Fruit fly (Drosophila melanogaster) whole organism, embryonic: Measurements from ENCODE around the gene Wdfy2.

ENCODE experiments used
- Awh ChIP-seq: fragments of 200-800 bp; sonication (Bioruptor generic); IDR thresholded peaks from 2 replicates; pipeline ENCODE4, ENCODE4 v1.3.6; 2022; ENCODE audit warnings: missing biosample characterization, missing genetic modification characterization
- Bdp1 ChIP-seq: fragments of 200-800 bp; sonication (Bioruptor generic); optimal IDR thresholded peaks from 3 replicates; lab custom pipeline; 2016; ENCODE audit warnings: missing biosample characterization, missing genetic modification characterization
- BtbVII ChIP-seq: fragments of 200-800 bp; sonication (Bioruptor generic); optimal IDR thresholded peaks from 3 replicates; lab custom pipeline; 2017; ENCODE audit warnings: missing biosample characterization, mild to moderate bottlenecking, missing genetic modification characterization
- CG10209 ChIP-seq: fragments of 200-800 bp; sonication (Bioruptor generic); optimal IDR thresholded peaks from 3 replicates; lab custom pipeline; 2017; ENCODE audit warnings: missing biosample characterization, mild to moderate bottlenecking, missing genetic modification characterization, missing genetic modification reagents
- CG11247 ChIP-seq: fragments of 200-800 bp; sonication (Bioruptor generic); IDR thresholded peaks from 2 replicates; pipeline ENCODE4 v1.3.6; 2022; ENCODE audit warnings: missing biosample characterization, missing genetic modification characterization
- CG12659 ChIP-seq: fragments of 200-800 bp; sonication (Bioruptor generic); optimal IDR thresholded peaks from 3 replicates; lab custom pipeline; 2017; ENCODE audit warnings: mild to moderate bottlenecking, missing biosample characterization, missing genetic modification reagents, missing genetic modification characterization
- CG13775 ChIP-seq: fragments of 200-800 bp; sonication (Bioruptor generic); optimal IDR thresholded peaks from 3 replicates; lab custom pipeline; 2017; ENCODE audit warnings: missing biosample characterization, mild to moderate bottlenecking, missing genetic modification characterization
- CG14965 ChIP-seq: fragments of 200-800 bp; sonication (Bioruptor generic); optimal IDR thresholded peaks from 2 replicates; lab custom pipeline; 2016; ENCODE audit warnings: missing biosample characterization, missing genetic modification characterization, borderline replicate concordance
- CG15514 ChIP-seq: fragments of 200-800 bp; sonication (Bioruptor generic); optimal IDR thresholded peaks from 3 replicates; lab custom pipeline; 2017; ENCODE audit warnings: missing biosample characterization, missing genetic modification characterization, mild to moderate bottlenecking, moderate library complexity, missing genetic modification reagents
- CG17802 ChIP-seq: fragments of 200-800 bp; sonication (Bioruptor generic); optimal IDR thresholded peaks from 2 replicates; lab custom pipeline; 2018; ENCODE audit warnings: missing biosample characterization, mild to moderate bottlenecking, missing genetic modification characterization, moderate library complexity
- CG17829 ChIP-seq: fragments of 200-800 bp; optimal IDR thresholded peaks from 2 replicates; lab custom pipeline; 2019; ENCODE audit warnings: missing biosample characterization, mild to moderate bottlenecking, missing genetic modification characterization, moderate library complexity
- CG1832 ChIP-seq: fragments of 200-800 bp; sonication (Bioruptor generic); optimal IDR thresholded peaks from 2 replicates; lab custom pipeline; 2017; ENCODE audit warnings: missing biosample characterization, mild to moderate bottlenecking, missing genetic modification characterization, inconsistent platforms
- CG18476 ChIP-seq: fragments of 200-800 bp; sonication (Bioruptor generic); optimal IDR thresholded peaks from 2 replicates; lab custom pipeline; 2016; ENCODE audit warnings: missing biosample characterization, mild to moderate bottlenecking, missing genetic modification characterization
- CG31441 ChIP-seq: fragments of 200-800 bp; sonication (Bioruptor generic); IDR thresholded peaks from 2 replicates; pipeline ENCODE4 v1.3.6; 2022; ENCODE audit warnings: missing biosample characterization, missing genetic modification characterization
- CG3163 ChIP-seq: fragments of 200-800 bp; sonication (Bioruptor generic); optimal IDR thresholded peaks from 3 replicates; lab custom pipeline; 2016; ENCODE audit warnings: missing biosample characterization, missing genetic modification characterization
- CG33557 ChIP-seq: fragments of 200-800 bp; sonication (Bioruptor generic); optimal IDR thresholded peaks from 2 replicates; lab custom pipeline; 2019; ENCODE audit warnings: missing biosample characterization, mild to moderate bottlenecking, missing genetic modification characterization, moderate library complexity
- CG8924 ChIP-seq: fragments of 200-800 bp; optimal IDR thresholded peaks from 3 replicates; lab custom pipeline; 2019; ENCODE audit warnings: missing biosample characterization, mild to moderate bottlenecking, missing genetic modification characterization, moderate library complexity
- Dfd ChIP-seq, 2 experiments: fragments of >200 bp; optimal IDR thresholded peaks; 2 replicates each; lab custom pipeline; 2017; ENCODE audit warnings: missing biosample characterization in 2 of 2, missing genetic modification characterization in 2 of 2
- H2.0 ChIP-seq: fragments of 200-800 bp; sonication (Bioruptor generic); IDR thresholded peaks from 2 replicates; pipeline ENCODE4 v1.3.6; 2022; ENCODE audit warnings: missing biosample characterization, missing genetic modification characterization
- MTF-1 ChIP-seq: fragments of 200-800 bp; sonication (Bioruptor generic); optimal IDR thresholded peaks from 2 replicates; lab custom pipeline; 2018; ENCODE audit warnings: missing biosample characterization, mild to moderate bottlenecking, missing genetic modification characterization, borderline replicate concordance
- Med ChIP-seq: fragments of 200-800 bp; sonication (Bioruptor generic); peaks from one replicate; lab custom pipeline; 2016; ENCODE audit warnings: missing biosample characterization, missing genetic modification characterization, mild to moderate bottlenecking, inconsistent platforms, moderate library complexity
- Rfx ChIP-seq: fragments of 200-800 bp; sonication (Bioruptor generic); IDR thresholded peaks from 2 replicates; pipeline ENCODE4 v1.3.6; 2022; ENCODE audit warnings: missing biosample characterization, missing genetic modification characterization
- Rx ChIP-seq: fragments of 200-800 bp; sonication (Bioruptor generic); IDR thresholded peaks from 2 replicates; pipeline ENCODE4 v1.3.6; 2022; ENCODE audit warnings: missing biosample characterization, missing genetic modification characterization
- Sox100B ChIP-seq: fragments of 200-800 bp; sonication (Bioruptor generic); optimal IDR thresholded peaks from 3 replicates; lab custom pipeline; 2018; ENCODE audit warnings: missing biosample characterization, mild to moderate bottlenecking, missing genetic modification characterization
- ap ChIP-seq: fragments of 200-800 bp; sonication (Bioruptor generic); IDR thresholded peaks from 2 replicates; pipeline ENCODE4 v1.3.6; 2022; ENCODE audit warnings: missing biosample characterization, missing genetic modification characterization
- ash1 ChIP-seq: fragments of 200-800 bp; sonication (Bioruptor generic); optimal IDR thresholded peaks from 2 replicates; lab custom pipeline; 2018; ENCODE audit warnings: missing biosample characterization, mild to moderate bottlenecking, missing genetic modification characterization
- cad ChIP-seq: fragments of >200 bp; optimal IDR thresholded peaks from 2 replicates; lab custom pipeline; 2017; ENCODE audit warnings: missing biosample characterization, missing genetic modification characterization
- dati ChIP-seq: fragments of 200-800 bp; sonication (Bioruptor generic); IDR thresholded peaks from 2 replicates; pipeline ENCODE4 v1.3.6; 2022; ENCODE audit warnings: missing biosample characterization, missing genetic modification characterization
- dimm ChIP-seq: fragments of 200-800 bp; sonication (Bioruptor generic); IDR thresholded peaks from 2 replicates; pipeline ENCODE4 v1.3.6; 2022; ENCODE audit warnings: missing biosample characterization, missing genetic modification characterization
- dm ChIP-seq: fragments of 200-800 bp; sonication (Bioruptor generic); optimal IDR thresholded peaks from 3 replicates; lab custom pipeline; 2016; ENCODE audit warnings: missing biosample characterization, missing genetic modification characterization
- dmrt11E ChIP-seq: fragments of 200-800 bp; sonication (Bioruptor generic); optimal IDR thresholded peaks from 3 replicates; lab custom pipeline; 2018; ENCODE audit warnings: missing biosample characterization, mild to moderate bottlenecking, missing genetic modification characterization, moderate library complexity
- eve ChIP-seq, 2 experiments: fragments of >200 bp; optimal IDR thresholded peaks; 2 replicates each; lab custom pipeline; 2017; ENCODE audit warnings: missing biosample characterization in 2 of 2, missing genetic modification characterization in 2 of 2
- exex ChIP-seq: fragments of 200-800 bp; sonication (Bioruptor generic); optimal IDR thresholded peaks from 4 replicates; lab custom pipeline; 2018; ENCODE audit warnings: missing biosample characterization, mild to moderate bottlenecking, missing genetic modification characterization, moderate library complexity
- eyg ChIP-seq: fragments of 200-800 bp; sonication (Bioruptor generic); optimal IDR thresholded peaks from 3 replicates; lab custom pipeline; 2016; ENCODE audit warnings: missing biosample characterization, missing genetic modification characterization
- ftz-f1 ChIP-seq: fragments of 200-800 bp; sonication (Bioruptor generic); optimal IDR thresholded peaks from 2 replicates; lab custom pipeline; 2016; ENCODE audit warnings: missing biosample characterization, missing genetic modification characterization
- gem ChIP-seq: fragments of 200-800 bp; sonication (Bioruptor generic); optimal IDR thresholded peaks from 2 replicates; lab custom pipeline; 2019; ENCODE audit warnings: missing biosample characterization, mild to moderate bottlenecking, missing genetic modification characterization, moderate library complexity
- grn ChIP-seq: fragments of 200-800 bp; sonication (Bioruptor generic); optimal IDR thresholded peaks from 3 replicates; lab custom pipeline; 2017; ENCODE audit warnings: missing biosample characterization, missing genetic modification characterization
- kah ChIP-seq: fragments of 200-800 bp; sonication (Bioruptor generic); optimal IDR thresholded peaks from 2 replicates; lab custom pipeline; 2018; ENCODE audit warnings: missing biosample characterization, mild to moderate bottlenecking, missing genetic modification characterization
- kay ChIP-seq: fragments of 200-800 bp; sonication (Bioruptor generic); optimal IDR thresholded peaks from 2 replicates; lab custom pipeline; 2016; ENCODE audit warnings: missing biosample characterization, missing genetic modification characterization
- ken ChIP-seq: fragments of 200-800 bp; sonication (Bioruptor generic); IDR thresholded peaks from 3 replicates; pipeline ENCODE4 v1.3.6; 2022; ENCODE audit warnings: missing biosample characterization, missing genetic modification characterization
- klu ChIP-seq: fragments of 200-800 bp; sonication (Bioruptor generic); IDR thresholded peaks from 2 replicates; pipeline ENCODE4 v1.3.6; 2022; ENCODE audit warnings: missing biosample characterization, missing genetic modification characterization
- nerfin-1 ChIP-seq: fragments of 200-800 bp; sonication (Bioruptor generic); optimal IDR thresholded peaks from 3 replicates; lab custom pipeline; 2019; ENCODE audit warnings: missing biosample characterization, mild to moderate bottlenecking, missing genetic modification characterization, moderate library complexity
- nerfin-2 ChIP-seq: fragments of 200-800 bp; sonication (Bioruptor generic); IDR thresholded peaks from 2 replicates; pipeline ENCODE4 v1.3.6; 2022; ENCODE audit warnings: missing biosample characterization, missing genetic modification characterization; ENCODE audit not compliant: partially characterized antibody
- oc ChIP-seq: fragments of 200-800 bp; sonication (Bioruptor generic); optimal IDR thresholded peaks from 2 replicates; lab custom pipeline; 2018; ENCODE audit warnings: missing biosample characterization, mild to moderate bottlenecking, missing genetic modification characterization, moderate library complexity
- odd ChIP-seq: fragments of 200-800 bp; sonication (Bioruptor generic); optimal IDR thresholded peaks from 2 replicates; lab custom pipeline; 2017; ENCODE audit warnings: missing biosample characterization, mild to moderate bottlenecking, missing genetic modification characterization
- peb ChIP-seq: fragments of 200-800 bp; sonication (Bioruptor generic); IDR thresholded peaks from 2 replicates; pipeline ENCODE4 v1.3.6; 2022; ENCODE audit warnings: missing biosample characterization, missing genetic modification characterization
- phol ChIP-seq: fragments of 200-800 bp; sonication (Bioruptor generic); optimal IDR thresholded peaks from 3 replicates; lab custom pipeline; 2018; ENCODE audit warnings: missing biosample characterization, mild to moderate bottlenecking, missing genetic modification characterization, moderate library complexity
- pros ChIP-seq: fragments of 200-800 bp; sonication (Bioruptor generic); optimal IDR thresholded peaks from 3 replicates; lab custom pipeline; 2019; ENCODE audit warnings: missing biosample characterization, mild to moderate bottlenecking, missing genetic modification characterization, moderate library complexity
- rib ChIP-seq: fragments of 200-800 bp; sonication (Bioruptor generic); IDR thresholded peaks from 2 replicates; pipeline ENCODE4 v1.3.6; 2022; ENCODE audit warnings: missing biosample characterization, missing genetic modification characterization
- schlank ChIP-seq: fragments of 200-800 bp; sonication (Bioruptor generic); optimal IDR thresholded peaks from 2 replicates; lab custom pipeline; 2018; ENCODE audit warnings: missing biosample characterization, mild to moderate bottlenecking, missing genetic modification characterization
- sisA ChIP-seq: fragments of 200-800 bp; sonication (Bioruptor generic); IDR thresholded peaks from 2 replicates; pipeline ENCODE4 v1.3.6; 2022; ENCODE audit warnings: missing biosample characterization, missing genetic modification characterization

Gene Wdfy2

DNA sequence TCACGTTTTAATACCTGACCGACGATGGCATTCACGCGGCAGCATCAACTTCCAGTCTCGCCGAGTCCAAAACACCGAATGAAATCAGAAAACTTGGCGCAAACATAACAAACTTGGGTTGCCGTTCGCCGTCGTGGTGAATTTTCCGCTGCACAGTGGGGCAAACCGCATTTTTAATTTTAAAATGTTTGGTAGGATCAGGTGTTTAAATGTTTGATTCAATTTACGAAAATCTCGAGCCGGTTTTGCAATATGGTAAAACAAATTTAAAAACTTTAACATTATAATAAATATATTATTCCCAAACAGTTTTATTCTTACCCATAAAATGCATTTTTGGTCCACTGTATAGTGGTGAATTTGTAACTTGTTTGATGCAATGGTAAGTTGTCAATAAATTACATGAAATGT is 51.2 kb downstream of the Wdfy2 start, which contains the start of gene RluA-1 (continued):
- TF ChIP-seq Rx (GFP tag; lab: Robert Waterston, UW) (peak; percentile 98), BtbVII (GFP tag; lab: Kevin White, UChicago) (peak; percentile 99), Bdp1 (GFP tag; lab: Kevin White, UChicago) (peak; percentile 92), CG33557 (GFP tag; lab: Kevin White, UChicago) (peak; percentile 99), grn (GFP tag; lab: Kevin White, UChicago) (peak; percentile 91), CG15514 (GFP tag; lab: Kevin White, UChicago) (peak; percentile 95), dm (GFP tag; lab: Kevin White, UChicago) (peak; percentile 85), pros (GFP tag; lab: Kevin White, UChicago) (peak; percentile 80), H2.0 (peak; percentile 99), dati (GFP tag; lab: Robert Waterston, UW) (peak; percentile 98), ap (GFP tag; lab: Robert Waterston, UW) (peak; percentile 91), schlank (peak; percentile 96), kah (GFP tag; lab: Kevin White, UChicago) (peak; percentile 98), oc (tag; lab: Kevin White, UChicago) (peak; percentile 100), MTF-1 (GFP tag; lab: Kevin White, UChicago) (peak; percentile 99), rib (GFP tag; lab: Robert Waterston, UW) (peak; percentile 99), dmrt11E (tag; lab: Kevin White, UChicago) (peak; percentile 100), exex (tag; lab: Kevin White, UChicago) (peak; percentile 92), Sox100B (GFP tag; lab: Kevin White, UChicago) (peak; percentile 98), odd (GFP tag; lab: Kevin White, UChicago) (peak; percentile 99), CG10209 (GFP tag; lab: Kevin White, UChicago) (peak; percentile 99), nerfin-1 (tag; lab: Kevin White, UChicago) (peak; percentile 99), ftz-f1 (GFP tag; lab: Kevin White, UChicago) (peak; percentile 86), Dfd (GFP tag; optimal IDR thresholded peaks at IDR 0.05; lab: Kevin White, UChicago) (no peak), CG17802 (tag; lab: Kevin White, UChicago) (peak; percentile 94), CG14965 (GFP tag; lab: Kevin White, UChicago) (peak; percentile 69), klu (GFP tag; lab: Robert Waterston, UW) (peak; percentile 98), kay (GFP tag; lab: Kevin White, UChicago) (peak; percentile 86), CG18476 (GFP tag; lab: Kevin White, UChicago) (peak; percentile 98), nerfin-2 (no peak; the same call in none of the 2 replicates), Awh (GFP tag; lab: Robert Waterston, UW) (peak; percentile 100), Med (GFP tag; lab: Kevin White, UChicago) (peak; percentile 99), CG3163 (peak; percentile 76), CG1832 (GFP tag; lab: Kevin White, UChicago) (no peak), CG17829 (tag; lab: Kevin White, UChicago) (peak; percentile 100), CG13775 (GFP tag; lab: Kevin White, UChicago) (peak; percentile 99), CG8924 (tag; lab: Kevin White, UChicago) (peak; percentile 100), peb (GFP tag; lab: Robert Waterston, UW) (peak; percentile 99), eve (GFP tag; optimal IDR thresholded peaks at IDR 0.05; lab: Kevin White, UChicago) (peak in 1 of 2 experiments; percentile 96), cad (GFP tag; lab: Kevin White, UChicago) (no peak), CG31441 (GFP tag; lab: Robert Waterston, UW) (peak; percentile 99), sisA (GFP tag; lab: Robert Waterston, UW) (peak; percentile 90; the same call in 1 of the 2 replicates), CG12659 (GFP tag; lab: Kevin White, UChicago) (peak; percentile 100), CG11247 (peak; percentile 99), eyg (GFP tag; lab: Kevin White, UChicago) (peak; percentile 79), phol (peak; percentile 99), Rfx (GFP tag; lab: Robert Waterston, UW) (peak; percentile 99), gem (tag; lab: Kevin White, UChicago) (peak; percentile 100), ash1 (GFP tag; lab: Kevin White, UChicago) (peak; percentile 87), ken (GFP tag; lab: Robert Waterston, UW) (peak; percentile 99), dimm (GFP tag; lab: Robert Waterston, UW) (peak; percentile 99)
